Worm (Caenorhabditis elegans) whole organism, midembryonic: ENCODE measurements around the gene rpn-2.

ENCODE experiments used
- T22C8.4 ChIP-seq: fragments of 200-800 bp; sonication (Bioruptor generic); IDR thresholded peaks from 2 replicates; pipeline ENCODE4 v1.3.6; 2022; ENCODE audit warnings: missing genetic modification characterization, missing compliant biosample characterization
- cog-1 ChIP-seq: sonication (generic microtip); optimal IDR thresholded peaks from 2 replicates; lab custom pipeline; 2016; ENCODE audit warnings: missing genetic modification characterization, missing compliant biosample characterization
- flt-1 ChIP-seq: fragments of 200-800 bp; sonication (Bioruptor generic); IDR thresholded peaks from 2 replicates; pipeline ENCODE4 v1.3.6; 2022; ENCODE audit warnings: missing genetic modification characterization, missing compliant biosample characterization
- med-1 ChIP-seq: sonication (generic microtip); optimal IDR thresholded peaks from 2 replicates; lab custom pipeline; 2017; ENCODE audit warnings: missing genetic modification characterization, mild to moderate bottlenecking, missing compliant biosample characterization, antibody characterized with exemption, missing genetic modification reagents; ENCODE audit not compliant: insufficient read depth
- ref-1 ChIP-seq: fragments of 200-800 bp; sonication (Bioruptor generic); conservative IDR thresholded peaks from 2 replicates; pipeline ENCODE4 v1.3.6; 2022; ENCODE audit warnings: missing genetic modification reagents, missing genetic modification characterization, missing compliant biosample characterization
- ztf-23 ChIP-seq: fragments of 200-800 bp; sonication (Bioruptor generic); IDR thresholded peaks from 2 replicates; pipeline ENCODE4 v1.3.6; 2022; ENCODE audit warnings: missing genetic modification reagents, missing genetic modification characterization, missing compliant biosample characterization
- ztf-29 ChIP-seq: fragments of 200-800 bp; sonication (Bioruptor generic); IDR thresholded peaks from 2 replicates; pipeline ENCODE4 v1.3.6; 2022; ENCODE audit warnings: missing genetic modification reagents, missing genetic modification characterization, missing compliant biosample characterization

DNA sequence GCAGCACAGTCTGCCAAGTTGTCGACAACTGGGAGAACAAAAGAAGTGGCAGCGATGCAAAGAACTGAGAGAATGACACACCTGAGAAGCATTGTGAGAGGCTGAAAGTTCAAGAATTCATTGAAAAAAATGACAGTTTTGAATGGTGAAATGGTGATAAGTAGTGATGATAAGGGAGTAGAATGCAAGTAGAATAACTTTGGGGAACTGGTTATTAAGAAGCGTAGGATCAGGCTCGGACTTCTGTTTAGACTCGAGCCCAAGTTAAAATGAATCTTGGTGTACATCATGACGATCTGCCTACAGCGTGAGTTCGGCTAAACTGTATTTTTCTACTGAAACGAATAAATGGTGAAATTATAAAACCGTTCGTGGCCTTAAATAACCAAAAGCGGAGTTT, 20.4 kb upstream of the rpn-2 start, which contains the start of gene F42A10.7:
- TF ChIP-seq flt-1 (GFP tag; lab: Robert Waterston, UW): no peak
- TF ChIP-seq ztf-23 (GFP tag; lab: Robert Waterston, UW): no peak
- no peak for TF ChIP-seq cog-1 (tag; lab: Kevin White, UChicago)
- TF ChIP-seq ref-1: no peak
- no peak for TF ChIP-seq T22C8.4 (GFP tag; lab: Robert Waterston, UW)
- TF ChIP-seq ztf-29 (GFP tag; lab: Robert Waterston, UW): no peak
- TF ChIP-seq med-1 (GFP tag; lab: Kevin White, UChicago): no peak
